Worm (Caenorhabditis elegans) whole organism, L1 larva: ENCODE data around the gene ZK783.7.

Source experiments
- aly-2 ChIP-seq: fragments of 150-350 bp; optimal IDR thresholded peaks from 2 replicates; lab custom pipeline; 2014; ENCODE audit warnings: missing biosample characterization, missing genetic modification characterization
- ceh-88 ChIP-seq: fragments of 200-800 bp; sonication (Bioruptor generic); IDR thresholded peaks from 2 replicates; pipeline ENCODE4 v1.3.6; 2022; ENCODE audit warnings: missing genetic modification characterization, missing compliant biosample characterization
- elt-2 ChIP-seq: sonication (generic microtip); optimal IDR thresholded peaks from 2 replicates; lab custom pipeline; 2016; ENCODE audit warnings: missing genetic modification characterization, mild to moderate bottlenecking, inconsistent platforms, missing compliant biosample characterization, missing genetic modification reagents

ce11 chrIII:7625086-7625485 is 31.4 kb upstream of the ZK783.7 start, which contains the start of gene fbn-1:
- TF ChIP-seq elt-2, result no peak
- TF ChIP-seq ceh-88, result no peak
- no peak for TF ChIP-seq aly-2 (tag; lab: Kevin White, UChicago)
